Fruit fly (Drosophila melanogaster) whole organism, wandering third instar larva: ENCODE measurements around the gene SCCRO4.

Experiments used
- Abd-B ChIP-seq: fragments of >200 bp; optimal IDR thresholded peaks from 2 replicates; lab custom pipeline; 2017; ENCODE audit warnings: missing biosample characterization, missing genetic modification characterization
- CG32264 ChIP-seq: fragments of 200-800 bp; sonication (Bioruptor generic); optimal IDR thresholded peaks from 2 replicates; lab custom pipeline; 2016; ENCODE audit warnings: missing biosample characterization, missing genetic modification characterization
- CrebA ChIP-seq: fragments of 200-800 bp; sonication (Bioruptor generic); optimal IDR thresholded peaks from 2 replicates; lab custom pipeline; 2016; ENCODE audit warnings: missing biosample characterization, mild to moderate bottlenecking, missing genetic modification characterization, borderline replicate concordance
- Dfd ChIP-seq: fragments of >200 bp; optimal IDR thresholded peaks from 2 replicates; lab custom pipeline; 2017; ENCODE audit warnings: missing biosample characterization, missing genetic modification characterization
- GATAd ChIP-seq: sonication (Bioruptor generic); optimal IDR thresholded peaks from 2 replicates; lab custom pipeline; 2016; ENCODE audit warnings: missing biosample characterization, missing genetic modification characterization
- Vsx2 ChIP-seq: fragments of 200-300, 225-300 bp; sonication (Bioruptor generic); optimal IDR thresholded peaks from 2 replicates; lab custom pipeline; 2018; ENCODE audit warnings: missing biosample characterization, missing genetic modification characterization; ENCODE audit not compliant: partially characterized antibody
- ey ChIP-seq: fragments of 200-800 bp; sonication (Bioruptor generic); optimal IDR thresholded peaks from 2 replicates; lab custom pipeline; 2016; ENCODE audit warnings: missing biosample characterization, missing genetic modification characterization
- psq ChIP-seq: fragments of 200-800 bp; sonication (Bioruptor generic); optimal IDR thresholded peaks from 3 replicates; lab custom pipeline; 2017; ENCODE audit warnings: missing biosample characterization, mild to moderate bottlenecking, missing genetic modification characterization, moderate library complexity

dm6 chr3L:20275886-20276285, 23.3 kb upstream of the SCCRO4 start:
- no peak for TF ChIP-seq CrebA (GFP tag; lab: Kevin White, UChicago)
- no peak for TF ChIP-seq CG32264 (GFP tag; lab: Kevin White, UChicago)
- TF ChIP-seq Dfd = no peak
- TF ChIP-seq ey = no peak
- TF ChIP-seq GATAd (GFP tag; lab: Kevin White, UChicago) = no peak
- no peak for TF ChIP-seq Vsx2 (GFP tag; lab: Kevin White, UChicago)
- TF ChIP-seq Abd-B = no peak
- TF ChIP-seq psq = no peak
